Worm (Caenorhabditis elegans) whole organism, late embryonic: ENCODE data around the gene srg-7.

Experiments
- C08G9.2 ChIP-seq: sonication (generic microtip); optimal IDR thresholded peaks from 2 replicates; lab custom pipeline; 2016; ENCODE audit warnings: mild to moderate bottlenecking, missing genetic modification characterization, moderate library complexity, missing compliant biosample characterization
- F13H6.1 ChIP-seq: sonication (generic microtip); optimal IDR thresholded peaks from 2 replicates; lab custom pipeline; 2016; ENCODE audit warnings: missing genetic modification characterization, missing compliant biosample characterization
- K02D7.2 ChIP-seq: sonication (generic microtip); optimal IDR thresholded peaks from 2 replicates; lab custom pipeline; 2017; ENCODE audit warnings: mild to moderate bottlenecking, missing genetic modification characterization, missing compliant biosample characterization
- K09A11.1 ChIP-seq: sonication (generic microtip); optimal IDR thresholded peaks from 2 replicates; lab custom pipeline; 2017; ENCODE audit warnings: antibody characterized with exemption, mild to moderate bottlenecking, missing genetic modification characterization, missing compliant biosample characterization; ENCODE audit not compliant: insufficient read depth
- T23F11.4 ChIP-seq: fragments of 200-800 bp; sonication (Bioruptor generic); optimal IDR thresholded peaks from 2 replicates; lab custom pipeline; 2018; ENCODE audit warnings: mild to moderate bottlenecking, missing genetic modification characterization, missing compliant biosample characterization
- Y22D7AL.16 ChIP-seq: sonication (generic microtip); optimal IDR thresholded peaks from 2 replicates; lab custom pipeline; 2016; ENCODE audit warnings: missing genetic modification characterization, missing compliant biosample characterization
- ama-1 ChIP-seq: fragments of 150-350 bp; optimal IDR thresholded peaks from 2 replicates; lab custom pipeline; 2014
- ceh-14 ChIP-seq: sonication (generic microtip); optimal IDR thresholded peaks from 2 replicates; lab custom pipeline; 2016; ENCODE audit warnings: missing genotype, missing genetic modification characterization, missing compliant biosample characterization
- ceh-22 ChIP-seq: sonication (generic microtip); optimal IDR thresholded peaks from 2 replicates; lab custom pipeline; 2017; ENCODE audit warnings: missing biosample characterization, missing genetic modification characterization
- ceh-24 ChIP-seq: sonication (generic microtip); optimal IDR thresholded peaks from 2 replicates; lab custom pipeline; 2016; ENCODE audit warnings: mild to moderate bottlenecking, missing genetic modification characterization, missing compliant biosample characterization
- ceh-30 ChIP-seq: fragments of 150-350 bp; optimal IDR thresholded peaks from 2 replicates; lab custom pipeline; 2014; ENCODE audit warnings: missing biosample characterization, missing genetic modification characterization
- ceh-31 ChIP-seq: sonication (generic microtip); optimal IDR thresholded peaks from 2 replicates; lab custom pipeline; 2016; ENCODE audit warnings: missing genetic modification characterization, missing compliant biosample characterization
- ceh-48 ChIP-seq: sonication (generic microtip); optimal IDR thresholded peaks from 2 replicates; lab custom pipeline; 2016; ENCODE audit warnings: missing genetic modification characterization, inconsistent platforms, missing compliant biosample characterization
- che-1 ChIP-seq: sonication (generic microtip); optimal IDR thresholded peaks from 2 replicates; lab custom pipeline; 2016; ENCODE audit warnings: mild to moderate bottlenecking, missing genetic modification characterization, missing compliant biosample characterization
- dve-1 ChIP-seq: sonication (generic microtip); optimal IDR thresholded peaks from 2 replicates; lab custom pipeline; 2017; ENCODE audit warnings: antibody characterized with exemption, mild to moderate bottlenecking, missing genetic modification characterization, missing compliant biosample characterization
- elt-4 ChIP-seq: sonication (generic microtip); optimal IDR thresholded peaks from 2 replicates; lab custom pipeline; 2016; ENCODE audit warnings: missing genetic modification characterization, missing compliant biosample characterization
- eyg-1 ChIP-seq: sonication (generic microtip); optimal IDR thresholded peaks from 2 replicates; lab custom pipeline; 2016; ENCODE audit warnings: missing genotype, missing genetic modification characterization, missing compliant biosample characterization
- fax-1 ChIP-seq: sonication (generic microtip); optimal IDR thresholded peaks from 2 replicates; lab custom pipeline; 2016; ENCODE audit warnings: missing genotype, missing genetic modification characterization, missing compliant biosample characterization
- gmeb-2 ChIP-seq: sonication (generic microtip); optimal IDR thresholded peaks from 2 replicates; lab custom pipeline; 2016; ENCODE audit warnings: missing genetic modification characterization, inconsistent platforms, missing compliant biosample characterization
- hlh-6 ChIP-seq: sonication (generic microtip); optimal IDR thresholded peaks from 2 replicates; lab custom pipeline; 2016; ENCODE audit warnings: missing genotype, missing genetic modification characterization, missing compliant biosample characterization
- lin-11 ChIP-seq: fragments of 200-800 bp; sonication (Bioruptor generic); optimal IDR thresholded peaks from 2 replicates; lab custom pipeline; 2018; ENCODE audit warnings: mild to moderate bottlenecking, missing genetic modification characterization, missing compliant biosample characterization
- mec-3 ChIP-seq: sonication (generic microtip); optimal IDR thresholded peaks from 2 replicates; lab custom pipeline; 2016; ENCODE audit warnings: borderline replicate concordance, missing genetic modification characterization, missing compliant biosample characterization
- pag-3 ChIP-seq: sonication (generic microtip); optimal IDR thresholded peaks from 2 replicates; lab custom pipeline; 2016; ENCODE audit warnings: missing compliant biosample characterization, missing genetic modification characterization, borderline replicate concordance
- pha-2 ChIP-seq: sonication (generic microtip); optimal IDR thresholded peaks from 2 replicates; lab custom pipeline; 2017; ENCODE audit warnings: mild to moderate bottlenecking, missing genetic modification characterization, missing compliant biosample characterization
- pha-4 ChIP-seq: fragments of 150-350 bp; optimal IDR thresholded peaks from 2 replicates; lab custom pipeline; 2018; ENCODE audit warnings: missing biosample characterization, missing genetic modification reagents, missing genetic modification characterization
- pqm-1 ChIP-seq: sonication (generic microtip); optimal IDR thresholded peaks from 2 replicates; lab custom pipeline; 2016; ENCODE audit warnings: missing genetic modification characterization, missing compliant biosample characterization
- pros-1 ChIP-seq: fragments of 150-350 bp; optimal IDR thresholded peaks from 2 replicates; lab custom pipeline; 2014; ENCODE audit warnings: missing biosample characterization, missing genetic modification reagents, missing genetic modification characterization
- ref-2 ChIP-seq: sonication (generic microtip); optimal IDR thresholded peaks from 2 replicates; lab custom pipeline; 2016; ENCODE audit warnings: missing genetic modification characterization, missing compliant biosample characterization
- sdc-2 ChIP-seq: sonication (generic microtip); optimal IDR thresholded peaks from 2 replicates; lab custom pipeline; 2016; ENCODE audit warnings: missing genotype, missing genetic modification characterization, missing compliant biosample characterization
- sox-4 ChIP-seq: sonication (generic microtip); optimal IDR thresholded peaks from 2 replicates; lab custom pipeline; 2017; ENCODE audit warnings: mild to moderate bottlenecking, missing genetic modification characterization, inconsistent platforms, missing compliant biosample characterization
- syd-9 ChIP-seq: sonication (generic microtip); optimal IDR thresholded peaks from 2 replicates; lab custom pipeline; 2016; ENCODE audit warnings: mild to moderate bottlenecking, missing genetic modification characterization, moderate library complexity, missing compliant biosample characterization
- tbx-2 ChIP-seq: sonication (generic microtip); optimal IDR thresholded peaks from 2 replicates; lab custom pipeline; 2016; ENCODE audit warnings: missing genetic modification characterization, missing compliant biosample characterization
- ttx-3 ChIP-seq: sonication (generic microtip); optimal IDR thresholded peaks from 2 replicates; lab custom pipeline; 2016; ENCODE audit warnings: missing genetic modification reagents, missing genetic modification characterization, missing compliant biosample characterization
- unc-42 ChIP-seq: sonication (generic microtip); optimal IDR thresholded peaks from 2 replicates; lab custom pipeline; 2016; ENCODE audit warnings: missing genotype, missing genetic modification characterization, missing compliant biosample characterization
- unc-86 ChIP-seq: sonication (generic microtip); optimal IDR thresholded peaks from 2 replicates; lab custom pipeline; 2016; ENCODE audit warnings: missing genetic modification characterization, missing compliant biosample characterization

The srg-7 gene

ce11 chrIII:6270277-6270676 lies 2.3 kb upstream of the srg-7 start, which contains the start of gene srg-3:
srg-3 (minus strand) TSS chrIII:6270377.
- TF ChIP-seq ama-1, result no peak

ce11 chrIII:6265911-6266310 lies 2.0 kb downstream of the srg-7 start, which contains the start of gene srg-6:
srg-6 (minus strand) TSS chrIII:6266011.
- TF ChIP-seq pqm-1 (tag; lab: Kevin White, UChicago) (no peak), K02D7.2 (tag; lab: Kevin White, UChicago) (no peak)
- TF ChIP-seq, all 69 proteins: peak for 0

ce11 chrIII:6264447-6264846 lies 3.5 kb downstream of the srg-7 start, which contains the start of gene srg-5:
srg-5 (minus strand) TSS chrIII:6264547.
- no peak for TF ChIP-seq T23F11.4 (GFP tag; lab: Kevin White, UChicago)
- no peak for TF ChIP-seq lin-11 (tag; lab: Kevin White, UChicago)
- TF ChIP-seq sdc-2 (tag; lab: Kevin White, UChicago), result no peak
- no peak for TF ChIP-seq ama-1
- no peak for TF ChIP-seq sox-4 (tag; lab: Kevin White, UChicago)
- TF ChIP-seq pha-2 (tag; lab: Kevin White, UChicago), result no peak
- TF ChIP-seq ceh-30 (tag; lab: Kevin White, UChicago), result no peak
- TF ChIP-seq ceh-22 (tag; lab: Kevin White, UChicago), result no peak
- no peak for TF ChIP-seq Y22D7AL.16 (tag; lab: Kevin White, UChicago)
- TF ChIP-seq unc-42, result no peak
- TF ChIP-seq ceh-48 (tag; lab: Kevin White, UChicago), result no peak
- no peak for TF ChIP-seq K09A11.1 (tag; lab: Kevin White, UChicago)
- no peak for TF ChIP-seq pag-3 (tag; lab: Kevin White, UChicago)
- no peak for TF ChIP-seq pha-4
- no peak for TF ChIP-seq K02D7.2 (tag; lab: Kevin White, UChicago)
- TF ChIP-seq ceh-31, result no peak
- no peak for TF ChIP-seq ceh-14 (tag; lab: Kevin White, UChicago)
- no peak for TF ChIP-seq eyg-1 (tag; lab: Kevin White, UChicago)

- TF ChIP-seq hlh-6 (tag; lab: Kevin White, UChicago) (no peak), ceh-24 (tag; lab: Kevin White, UChicago) (no peak), gmeb-2 (tag; lab: Kevin White, UChicago) (no peak)
These were observed 6.0 kb downstream of the srg-7 start, which contains the start of gene srg-4 for ce11 chrIII:6261985-6262384. srg-4 (minus strand) TSS chrIII:6262085.

- TF ChIP-seq eyg-1 (tag; lab: Kevin White, UChicago), result no peak
These were observed 7.8 kb downstream of the srg-7 start, which contains the start of gene srg-2 for ce11 chrIII:6260115-6260514. srg-2 (minus strand) TSS chrIII:6260215.

- no peak for TF ChIP-seq unc-86 (tag; lab: Kevin White, UChicago)
- TF ChIP-seq Y22D7AL.16 (tag; lab: Kevin White, UChicago), result no peak
- TF ChIP-seq K02D7.2 (tag; lab: Kevin White, UChicago), result no peak
These were observed 9.7 kb downstream of the srg-7 start, which contains the start of gene srg-1 for ce11 chrIII:6258262-6258661. srg-1 (minus strand) TSS chrIII:6258362.

- TF ChIP-seq gmeb-2 (tag; lab: Kevin White, UChicago), result no peak
- no peak for TF ChIP-seq elt-4 (tag; lab: Kevin White, UChicago)
- no peak for TF ChIP-seq pros-1 (tag; lab: Kevin White, UChicago)
- no peak for TF ChIP-seq fax-1
- no peak for TF ChIP-seq ceh-48 (tag; lab: Kevin White, UChicago)
- TF ChIP-seq K02D7.2 (tag; lab: Kevin White, UChicago), result no peak
These were observed 11.3 kb downstream of the srg-7 start, which contains the start of gene srg-9 for ce11 chrIII:6256675-6257074. srg-9 (minus strand) TSS chrIII:6256775.

- TF ChIP-seq F13H6.1 (tag; lab: Kevin White, UChicago) (no peak), dve-1 (tag; lab: Kevin White, UChicago) (no peak), ref-2 (tag; lab: Kevin White, UChicago) (no peak), che-1 (tag; lab: Kevin White, UChicago) (no peak), tbx-2 (no peak), C08G9.2 (tag; lab: Kevin White, UChicago) (no peak), syd-9 (tag; lab: Kevin White, UChicago) (no peak), pag-3 (tag; lab: Kevin White, UChicago) (no peak), mec-3 (tag; lab: Kevin White, UChicago) (no peak), elt-4 (tag; lab: Kevin White, UChicago) (no peak), ttx-3 (no peak)
These were observed 13.2 kb downstream of the srg-7 start, which contains the start of gene srg-8 for ce11 chrIII:6254737-6255136. srg-8 (minus strand) TSS chrIII:6254837.
